Fruit fly (Drosophila melanogaster) whole organism, embryonic: ENCODE data around the gene Sec13.
A peak's percentile ranks its signal among the peaks of the same experiment; 100 is the strongest.

Source experiments
- Asciz ChIP-seq: fragments of 200-800 bp; sonication (Bioruptor generic); optimal IDR thresholded peaks from 2 replicates; lab custom pipeline; 2017; ENCODE audit warnings: missing biosample characterization, mild to moderate bottlenecking, missing genetic modification characterization, missing genetic modification reagents
- Awh ChIP-seq: fragments of 200-800 bp; sonication (Bioruptor generic); IDR thresholded peaks from 2 replicates; pipeline ENCODE4, ENCODE4 v1.3.6; 2022; ENCODE audit warnings: missing biosample characterization, missing genetic modification characterization
- B-H1 ChIP-seq: fragments of 200-800 bp; sonication (Bioruptor generic); IDR thresholded peaks from 3 replicates; pipeline ENCODE4 v1.3.6; 2022; ENCODE audit warnings: missing biosample characterization, missing genetic modification characterization
- CG10979 ChIP-seq: fragments of 200-800 bp; sonication (Bioruptor generic); optimal IDR thresholded peaks from 2 replicates; lab custom pipeline; 2018; ENCODE audit warnings: missing biosample characterization, mild to moderate bottlenecking, missing genetic modification characterization, moderate library complexity
- CG11723 ChIP-seq: fragments of 200-800 bp; sonication (Bioruptor generic); optimal IDR thresholded peaks from 2 replicates; lab custom pipeline; 2017; ENCODE audit warnings: missing biosample characterization, mild to moderate bottlenecking, missing genetic modification characterization
- CG12659 ChIP-seq: fragments of 200-800 bp; sonication (Bioruptor generic); optimal IDR thresholded peaks from 3 replicates; lab custom pipeline; 2017; ENCODE audit warnings: mild to moderate bottlenecking, missing biosample characterization, missing genetic modification reagents, missing genetic modification characterization
- CG13894 ChIP-seq: fragments of 200-800 bp; sonication (Bioruptor generic); optimal IDR thresholded peaks from 3 replicates; lab custom pipeline; 2018; ENCODE audit warnings: missing biosample characterization, mild to moderate bottlenecking, missing genetic modification characterization, moderate library complexity
- CG1529 ChIP-seq: fragments of 200-800 bp; sonication (Bioruptor generic); optimal IDR thresholded peaks from 3 replicates; lab custom pipeline; 2018; ENCODE audit warnings: missing biosample characterization, missing genetic modification characterization
- CG15479 ChIP-seq: fragments of 200-800 bp; sonication (Bioruptor generic); optimal IDR thresholded peaks from 3 replicates; lab custom pipeline; 2019; ENCODE audit warnings: missing biosample characterization, mild to moderate bottlenecking, missing genetic modification characterization, moderate library complexity
- CG15514 ChIP-seq: fragments of 200-800 bp; sonication (Bioruptor generic); optimal IDR thresholded peaks from 3 replicates; lab custom pipeline; 2017; ENCODE audit warnings: missing biosample characterization, missing genetic modification characterization, mild to moderate bottlenecking, moderate library complexity, missing genetic modification reagents
- CG16813 ChIP-seq: fragments of 200-800 bp; sonication (Bioruptor generic); IDR thresholded peaks from 3 replicates; pipeline ENCODE4 v1.3.6; 2022; ENCODE audit warnings: missing biosample characterization, missing genetic modification characterization; ENCODE audit not compliant: partially characterized antibody
- CG17612 ChIP-seq: fragments of 200-800 bp; sonication (Bioruptor generic); IDR thresholded peaks from 2 replicates; pipeline ENCODE4 v1.3.6; 2022; ENCODE audit warnings: missing biosample characterization, missing genetic modification characterization
- CG2199 ChIP-seq: fragments of 200-800 bp; sonication (Bioruptor generic); IDR thresholded peaks from 3 replicates; pipeline ENCODE4 v1.3.6; 2022; ENCODE audit warnings: missing biosample characterization, missing genetic modification characterization
- CG30431 ChIP-seq: fragments of 200-800 bp; sonication (Bioruptor generic); optimal IDR thresholded peaks from 2 replicates; lab custom pipeline; 2017; ENCODE audit warnings: missing biosample characterization, missing genetic modification characterization
- CG32767 ChIP-seq: fragments of 200-800 bp; sonication (Bioruptor generic); IDR thresholded peaks from 2 replicates; pipeline ENCODE4 v1.3.6; 2022; ENCODE audit warnings: missing biosample characterization, missing genetic modification characterization
- CG3281 ChIP-seq: fragments of 200-800 bp; sonication (Bioruptor generic); optimal IDR thresholded peaks from 3 replicates; lab custom pipeline; 2017; ENCODE audit warnings: missing biosample characterization, mild to moderate bottlenecking, missing genetic modification characterization
- CG3838 ChIP-seq: fragments of 200-800 bp; sonication (Bioruptor generic); optimal IDR thresholded peaks from 3 replicates; lab custom pipeline; 2016; ENCODE audit warnings: missing biosample characterization, missing genetic modification characterization
- CG8944 ChIP-seq: fragments of 200-800 bp; sonication (Bioruptor generic); optimal IDR thresholded peaks from 3 replicates; lab custom pipeline; 2016; ENCODE audit warnings: missing biosample characterization, missing genetic modification characterization
- CkIIα-i1 ChIP-seq: fragments of 200-800 bp; sonication (Bioruptor generic); IDR thresholded peaks from 2 replicates; pipeline ENCODE4 v1.3.6; 2022; ENCODE audit warnings: missing biosample characterization, missing genetic modification characterization
- D19A ChIP-seq: fragments of 200-800 bp; optimal IDR thresholded peaks from 3 replicates; lab custom pipeline; 2019; ENCODE audit warnings: missing biosample characterization, mild to moderate bottlenecking, missing genetic modification characterization, moderate library complexity
- Dip2 ChIP-seq: fragments of 200-800 bp; sonication (Bioruptor generic); IDR thresholded peaks from 2 replicates; pipeline ENCODE4 v1.3.6; 2022; ENCODE audit warnings: missing biosample characterization, missing genetic modification characterization
- E2f1 ChIP-seq: fragments of 200-800 bp; sonication (Bioruptor generic); IDR thresholded peaks from 2 replicates; pipeline ENCODE4 v1.3.6; 2022; ENCODE audit warnings: missing biosample characterization, missing genetic modification characterization
- Elba2 ChIP-seq: fragments of 200-800 bp; sonication (Bioruptor generic); optimal IDR thresholded peaks from 3 replicates; lab custom pipeline; 2016; ENCODE audit warnings: missing biosample characterization, missing genetic modification characterization
- Hmx ChIP-seq: fragments of 200-800 bp; sonication (Bioruptor generic); optimal IDR thresholded peaks from 2 replicates; lab custom pipeline; 2016; ENCODE audit warnings: missing biosample characterization, missing genetic modification characterization
- Med ChIP-seq: fragments of 200-800 bp; sonication (Bioruptor generic); peaks from one replicate; lab custom pipeline; 2016; ENCODE audit warnings: missing biosample characterization, missing genetic modification characterization, mild to moderate bottlenecking, inconsistent platforms, moderate library complexity
- Rfx ChIP-seq: fragments of 200-800 bp; sonication (Bioruptor generic); IDR thresholded peaks from 2 replicates; pipeline ENCODE4 v1.3.6; 2022; ENCODE audit warnings: missing biosample characterization, missing genetic modification characterization
- Sox100B ChIP-seq: fragments of 200-800 bp; sonication (Bioruptor generic); optimal IDR thresholded peaks from 3 replicates; lab custom pipeline; 2018; ENCODE audit warnings: missing biosample characterization, mild to moderate bottlenecking, missing genetic modification characterization
- Sry-β ChIP-seq: fragments of 200-800 bp; sonication (Bioruptor generic); optimal IDR thresholded peaks from 2 replicates; lab custom pipeline; 2018; ENCODE audit warnings: missing biosample characterization, mild to moderate bottlenecking, missing genetic modification characterization, moderate library complexity
- Tbp ChIP-seq: fragments of >200 bp; optimal IDR thresholded peaks from 2 replicates; lab custom pipeline; 2018; ENCODE audit warnings: missing biosample characterization, missing genetic modification characterization
- bigmax ChIP-seq: fragments of 200-800 bp; sonication (Bioruptor generic); optimal IDR thresholded peaks from 2 replicates; lab custom pipeline; 2018; ENCODE audit warnings: missing biosample characterization, mild to moderate bottlenecking, missing genetic modification characterization
- disco-r ChIP-seq: fragments of 200-800 bp; sonication (Bioruptor generic); optimal IDR thresholded peaks from 2 replicates; lab custom pipeline; 2016; ENCODE audit warnings: missing biosample characterization, missing genetic modification characterization
- exex ChIP-seq: fragments of 200-800 bp; sonication (Bioruptor generic); optimal IDR thresholded peaks from 4 replicates; lab custom pipeline; 2018; ENCODE audit warnings: missing biosample characterization, mild to moderate bottlenecking, missing genetic modification characterization, moderate library complexity
- eyg ChIP-seq: fragments of 200-800 bp; sonication (Bioruptor generic); optimal IDR thresholded peaks from 3 replicates; lab custom pipeline; 2016; ENCODE audit warnings: missing biosample characterization, missing genetic modification characterization
- fd3F ChIP-seq: fragments of 200-800 bp; sonication (Bioruptor generic); optimal IDR thresholded peaks from 2 replicates; lab custom pipeline; 2018; ENCODE audit warnings: missing biosample characterization, mild to moderate bottlenecking, missing genetic modification characterization, moderate library complexity
- gro ChIP-seq: fragments of 200-800 bp; sonication (Bioruptor generic); optimal IDR thresholded peaks from 2 replicates; lab custom pipeline; 2016; ENCODE audit warnings: missing biosample characterization, missing genetic modification characterization
- gsb-n ChIP-seq: fragments of 200-800 bp; sonication (Bioruptor generic); optimal IDR thresholded peaks from 3 replicates; lab custom pipeline; 2018; ENCODE audit warnings: missing biosample characterization, mild to moderate bottlenecking, missing genetic modification characterization
- hb ChIP-seq: fragments of 200-800 bp; sonication (Bioruptor generic); IDR thresholded peaks from 3 replicates; pipeline ENCODE4 v1.3.6; 2022; ENCODE audit warnings: missing biosample characterization, missing genetic modification characterization; ENCODE audit not compliant: partially characterized antibody
- hkb ChIP-seq, 2 experiments: fragments of 200-800 bp in 1 of 2; fragments of >200 bp in 1 of 2; sonication (Bioruptor generic) in 1 of 2; IDR thresholded peaks in 1 of 2; optimal IDR thresholded peaks in 1 of 2; 2 replicates each; pipeline versions ENCODE4 v1.3.6 to Lab custom; 2017 to 2022; ENCODE audit warnings: missing biosample characterization in 1 of 2, missing genetic modification characterization in 1 of 2
- kay ChIP-seq: fragments of 200-800 bp; sonication (Bioruptor generic); optimal IDR thresholded peaks from 2 replicates; lab custom pipeline; 2016; ENCODE audit warnings: missing biosample characterization, missing genetic modification characterization
- lov ChIP-seq, 2 experiments: fragments of 200-800 bp in 1 of 2; fragments of >200 bp in 1 of 2; sonication (Bioruptor generic) in 1 of 2; IDR thresholded peaks in 1 of 2; optimal IDR thresholded peaks in 1 of 2; 2 replicates in 1 of 2; 3 replicates in 1 of 2; pipeline versions ENCODE4 v1.3.6 to Lab custom; 2017 to 2022; ENCODE audit warnings: missing biosample characterization in 1 of 2, missing genetic modification characterization in 1 of 2
- otp ChIP-seq: fragments of 200-800 bp; sonication (Bioruptor generic); IDR thresholded peaks from 3 replicates; pipeline ENCODE4, ENCODE4 v1.3.6; 2022; ENCODE audit warnings: missing biosample characterization, missing genetic modification characterization
- pan ChIP-seq, 4 experiments: fragments of >200 bp in 3 of 4; fragments of 200-800 bp in 1 of 4; sonication (Bioruptor generic) in 1 of 4; optimal IDR thresholded peaks in 3 of 4; IDR thresholded peaks in 1 of 4; 2 replicates each; pipeline versions ENCODE4 v1.3.6 to Lab custom; 2017 to 2022; ENCODE audit warnings: missing biosample characterization in 2 of 4, missing genetic modification characterization in 2 of 4, mixed read lengths in 1 of 4
- pnt ChIP-seq: fragments of 200-800 bp; sonication (Bioruptor generic); optimal IDR thresholded peaks from 3 replicates; lab custom pipeline; 2016; ENCODE audit warnings: missing biosample characterization, missing genetic modification characterization
- repo ChIP-seq: fragments of 200-800 bp; sonication (Bioruptor generic); optimal IDR thresholded peaks from 2 replicates; lab custom pipeline; 2016; ENCODE audit warnings: missing biosample characterization, missing genetic modification characterization
- run ChIP-seq: fragments of 200-800 bp; sonication (Bioruptor generic); optimal IDR thresholded peaks from 3 replicates; lab custom pipeline; 2018; ENCODE audit warnings: missing biosample characterization, mild to moderate bottlenecking, missing genetic modification characterization
- shn ChIP-seq: fragments of 200-800 bp; sonication (Bioruptor generic); optimal IDR thresholded peaks from 3 replicates; lab custom pipeline; 2016; ENCODE audit warnings: missing biosample characterization, missing genetic modification characterization
- sima ChIP-seq: fragments of 200-800 bp; sonication (Bioruptor generic); optimal IDR thresholded peaks from 2 replicates; lab custom pipeline; 2016; ENCODE audit warnings: missing biosample characterization, missing genetic modification characterization
- tx ChIP-seq: fragments of 200-800 bp; sonication (Bioruptor generic); optimal IDR thresholded peaks from 2 replicates; lab custom pipeline; 2016; ENCODE audit warnings: missing biosample characterization, missing genetic modification characterization
- vfl ChIP-seq: fragments of 200-800 bp; sonication (Bioruptor generic); optimal IDR thresholded peaks from 2 replicates; lab custom pipeline; 2016; ENCODE audit warnings: missing biosample characterization, missing genetic modification characterization

Sec13 gene

dm6 chr3R:23346893-23347396, 9.1 kb upstream of the Sec13 start (continued):
- TF ChIP-seq Asciz = peak; percentile 24
- peak; percentile 14 for TF ChIP-seq vfl (GFP tag; lab: Kevin White, UChicago)
- no peak for TF ChIP-seq lov (optimal IDR thresholded peaks at IDR 0.05; lab: Kevin White, UChicago)
- TF ChIP-seq lov (GFP tag; IDR thresholded peaks at IDR 0.05; lab: Robert Waterston, UW) = 0 out of 3 replicates have a peak, but pooled peaks have one; percentile 9
- no peak for TF ChIP-seq repo (GFP tag; lab: Kevin White, UChicago)
- peak; percentile 1 for TF ChIP-seq CG8944 (GFP tag; lab: Kevin White, UChicago)
- TF ChIP-seq exex = no peak
- TF ChIP-seq Hmx (GFP tag; lab: Kevin White, UChicago) = no peak
- TF ChIP-seq tx (GFP tag; lab: Kevin White, UChicago) = no peak
- no peak for TF ChIP-seq eyg (GFP tag; lab: Kevin White, UChicago)
- TF ChIP-seq Dip2 (GFP tag; lab: Robert Waterston, UW) = no peak
- no peak for TF ChIP-seq E2f1 (GFP tag; lab: Robert Waterston, UW)
- peak; percentile 65 for TF ChIP-seq CG10979
- no peak for TF ChIP-seq CG17612 (GFP tag; lab: Robert Waterston, UW)
- peak; percentile 36 for TF ChIP-seq CG12659 (GFP tag; lab: Kevin White, UChicago)
- TF ChIP-seq kay (GFP tag; lab: Kevin White, UChicago) = peak; percentile 24
- peak; percentile 8 for TF ChIP-seq CG15479 (GFP tag; lab: Kevin White, UChicago)
- TF ChIP-seq pan (optimal IDR thresholded peaks at IDR 0.05; lab: Kevin White, UChicago) = no peak
- TF ChIP-seq pan (GFP tag; optimal IDR thresholded peaks at IDR 0.05 in 1 of 2, IDR thresholded peaks at IDR 0.05 in 1 of 2) = peak in 1 of 2 experiments; percentile 41
- peak; percentile 3 for TF ChIP-seq CG1529 (GFP tag; lab: Kevin White, UChicago)
- no peak for TF ChIP-seq CG32767 (GFP tag; lab: Robert Waterston, UW)
- TF ChIP-seq Rfx = peak; percentile 77
- TF ChIP-seq CG2199 (GFP tag; lab: Robert Waterston, UW) = peak; percentile 51; the same call in 1 of the 3 replicates
- TF ChIP-seq CG11723 (GFP tag; lab: Kevin White, UChicago) = no peak
- no peak for TF ChIP-seq Tbp (GFP tag; lab: Kevin White, UChicago)
- TF ChIP-seq sima (GFP tag; lab: Kevin White, UChicago) = no peak
- no peak for TF ChIP-seq CG15514
- peak; percentile 56; the same call in 1 of the 2 replicates for TF ChIP-seq Awh (GFP tag; lab: Robert Waterston, UW)
- peak; percentile 4; the same call in 1 of the 3 replicates for TF ChIP-seq otp (GFP tag; lab: Robert Waterston, UW)
- no peak; the same call in 2 of the 3 replicates for TF ChIP-seq B-H1 (GFP tag; lab: Robert Waterston, UW)
- no peak for TF ChIP-seq CG16813
- no peak for TF ChIP-seq gsb-n (tag; lab: Kevin White, UChicago)
- TF ChIP-seq CG3838 = no peak
- no peak for TF ChIP-seq disco-r (GFP tag; lab: Kevin White, UChicago)
- TF ChIP-seq run = peak; percentile 13
- TF ChIP-seq Sry-β (GFP tag; lab: Kevin White, UChicago) = no peak
- no peak for TF ChIP-seq bigmax
- TF ChIP-seq CkIIα-i1 = no peak
- TF ChIP-seq shn (GFP tag; lab: Kevin White, UChicago) = no peak
- no peak for TF ChIP-seq pnt (GFP tag; lab: Kevin White, UChicago)
- TF ChIP-seq Med (GFP tag; lab: Kevin White, UChicago) = peak; percentile 67
- TF ChIP-seq Sox100B = peak; percentile 62
- no peak for TF ChIP-seq hkb (optimal IDR thresholded peaks at IDR 0.05; lab: Kevin White, UChicago)
- peak; percentile 65; the same call in 1 of the 2 replicates for TF ChIP-seq hkb (GFP tag; IDR thresholded peaks at IDR 0.05; lab: Robert Waterston, UW)
- no peak for TF ChIP-seq gro
- no peak for TF ChIP-seq Elba2 (GFP tag; lab: Kevin White, UChicago)
- TF ChIP-seq CG3281 (GFP tag; lab: Kevin White, UChicago) = peak; percentile 82
- TF ChIP-seq D19A (tag; lab: Kevin White, UChicago) = peak; percentile 55
- TF ChIP-seq CG13894 (tag; lab: Kevin White, UChicago) = no peak
- TF ChIP-seq CG30431 (GFP tag; lab: Kevin White, UChicago) = peak; percentile 2
- no peak for TF ChIP-seq fd3F (GFP tag; lab: Kevin White, UChicago)
- TF ChIP-seq hb = no peak
